Fruit fly (Drosophila melanogaster) whole organism, embryonic: Measurements from ENCODE around the gene CG7766.

Experiments used
- Bteb2 ChIP-seq: fragments of 200-800 bp; sonication (Bioruptor generic); optimal IDR thresholded peaks from 2 replicates; lab custom pipeline; 2016; ENCODE audit warnings: missing biosample characterization, missing genetic modification characterization
- C15 ChIP-seq: fragments of 200-800 bp; sonication (Bioruptor generic); IDR thresholded peaks from 3 replicates; pipeline ENCODE4 v1.3.6; 2022; ENCODE audit warnings: missing biosample characterization, missing genetic modification characterization
- CG10543 ChIP-seq: fragments of 200-800 bp; sonication (Bioruptor generic); optimal IDR thresholded peaks from 3 replicates; lab custom pipeline; 2017; ENCODE audit warnings: missing biosample characterization, mild to moderate bottlenecking, missing genetic modification characterization, moderate library complexity
- CG11247 ChIP-seq: fragments of 200-800 bp; sonication (Bioruptor generic); IDR thresholded peaks from 2 replicates; pipeline ENCODE4 v1.3.6; 2022; ENCODE audit warnings: missing biosample characterization, missing genetic modification characterization
- CG11560 ChIP-seq: fragments of 200-800 bp; sonication (Bioruptor generic); IDR thresholded peaks from 3 replicates; pipeline ENCODE4 v1.3.6; 2022; ENCODE audit warnings: missing biosample characterization, missing genetic modification characterization
- CG1233 ChIP-seq: fragments of 200-800 bp; sonication (Bioruptor generic); optimal IDR thresholded peaks from 4 replicates; lab custom pipeline; 2018; ENCODE audit warnings: missing biosample characterization, mild to moderate bottlenecking, missing genetic modification characterization
- CG14050 ChIP-seq: fragments of 200-800 bp; sonication (Bioruptor generic); IDR thresholded peaks from 3 replicates; pipeline ENCODE4 v1.3.6; 2022; ENCODE audit warnings: missing biosample characterization, missing genetic modification characterization
- CG16779 ChIP-seq: fragments of 200-800 bp; sonication (Bioruptor generic); IDR thresholded peaks from 2 replicates; pipeline ENCODE4 v1.3.6; 2022; ENCODE audit warnings: missing biosample characterization, missing genetic modification characterization
- CG17829 ChIP-seq: fragments of 200-800 bp; optimal IDR thresholded peaks from 2 replicates; lab custom pipeline; 2019; ENCODE audit warnings: missing biosample characterization, mild to moderate bottlenecking, missing genetic modification characterization, moderate library complexity
- CG18011 ChIP-seq: fragments of 200-800 bp; sonication (Bioruptor generic); optimal IDR thresholded peaks from 2 replicates; lab custom pipeline; 2017; ENCODE audit warnings: missing biosample characterization, missing genetic modification characterization, mild to moderate bottlenecking, moderate library complexity, missing genotype
- CG18619 ChIP-seq: fragments of 200-800 bp; sonication (Bioruptor generic); optimal IDR thresholded peaks from 3 replicates; lab custom pipeline; 2017; ENCODE audit warnings: missing biosample characterization, mild to moderate bottlenecking, missing genetic modification characterization
- CG2199 ChIP-seq: fragments of 200-800 bp; sonication (Bioruptor generic); IDR thresholded peaks from 3 replicates; pipeline ENCODE4 v1.3.6; 2022; ENCODE audit warnings: missing biosample characterization, missing genetic modification characterization
- CG30403 ChIP-seq: fragments of 200-800 bp; sonication (Bioruptor generic); optimal IDR thresholded peaks from 3 replicates; lab custom pipeline; 2016; ENCODE audit warnings: missing biosample characterization, missing genetic modification characterization
- CG3065 ChIP-seq: fragments of 200-800 bp; sonication (Bioruptor generic); optimal IDR thresholded peaks from 2 replicates; lab custom pipeline; 2016; ENCODE audit warnings: missing biosample characterization, missing genetic modification characterization
- CG31441 ChIP-seq: fragments of 200-800 bp; sonication (Bioruptor generic); IDR thresholded peaks from 2 replicates; pipeline ENCODE4 v1.3.6; 2022; ENCODE audit warnings: missing biosample characterization, missing genetic modification characterization
- CG3163 ChIP-seq: fragments of 200-800 bp; sonication (Bioruptor generic); optimal IDR thresholded peaks from 3 replicates; lab custom pipeline; 2016; ENCODE audit warnings: missing biosample characterization, missing genetic modification characterization
- CG33557 ChIP-seq: fragments of 200-800 bp; sonication (Bioruptor generic); optimal IDR thresholded peaks from 2 replicates; lab custom pipeline; 2019; ENCODE audit warnings: missing biosample characterization, mild to moderate bottlenecking, missing genetic modification characterization, moderate library complexity
- CG4424 ChIP-seq: fragments of 200-800 bp; sonication (Bioruptor generic); optimal IDR thresholded peaks from 3 replicates; lab custom pipeline; 2016; ENCODE audit warnings: missing biosample characterization, missing genetic modification characterization
- CG5953 ChIP-seq: fragments of 200-800 bp; sonication (Bioruptor generic); IDR thresholded peaks from 2 replicates; pipeline ENCODE4 v1.3.6; 2022; ENCODE audit warnings: missing biosample characterization, missing genetic modification characterization
- CG6272 ChIP-seq: fragments of 200-800 bp; sonication (Bioruptor generic); IDR thresholded peaks from 2 replicates; pipeline ENCODE4 v1.3.6; 2022; ENCODE audit warnings: missing biosample characterization, missing genetic modification characterization
- CG8359 ChIP-seq: fragments of 200-800 bp; sonication (Bioruptor generic); optimal IDR thresholded peaks from 2 replicates; lab custom pipeline; 2017; ENCODE audit warnings: missing biosample characterization, mild to moderate bottlenecking, missing genetic modification characterization, borderline replicate concordance
- CG8478 ChIP-seq: fragments of >200 bp; optimal IDR thresholded peaks from 2 replicates; lab custom pipeline; 2018
- HHEX ChIP-seq: fragments of 200-800 bp; sonication (Bioruptor generic); optimal IDR thresholded peaks from 3 replicates; lab custom pipeline; 2017; ENCODE audit warnings: missing biosample characterization, mild to moderate bottlenecking, missing genetic modification characterization, missing genetic modification reagents
- Hey ChIP-seq: fragments of 200-800 bp; sonication (Bioruptor generic); optimal IDR thresholded peaks from 3 replicates; lab custom pipeline; 2018; ENCODE audit warnings: missing biosample characterization, mild to moderate bottlenecking, missing genetic modification characterization
- Hmx ChIP-seq: fragments of 200-800 bp; sonication (Bioruptor generic); optimal IDR thresholded peaks from 2 replicates; lab custom pipeline; 2016; ENCODE audit warnings: missing biosample characterization, missing genetic modification characterization
- Mad ChIP-seq: fragments of 200-800 bp; sonication (Bioruptor generic); optimal IDR thresholded peaks from 2 replicates; lab custom pipeline; 2016; ENCODE audit warnings: missing biosample characterization, missing genetic modification characterization
- NfI ChIP-seq: fragments of 200-800 bp; sonication (Bioruptor generic); optimal IDR thresholded peaks from 3 replicates; lab custom pipeline; 2018; ENCODE audit warnings: missing biosample characterization, mild to moderate bottlenecking, missing genetic modification characterization, moderate library complexity
- Pdp1 ChIP-seq, 2 experiments: fragments of 200-800 bp; sonication (Bioruptor generic); optimal IDR thresholded peaks; 3 replicates each; lab custom pipeline; 2016; ENCODE audit warnings: missing biosample characterization in 2 of 2, missing genetic modification characterization in 2 of 2, mild to moderate bottlenecking in 1 of 2, moderate library complexity in 1 of 2
- Six4 ChIP-seq: fragments of 200-800 bp; sonication (Bioruptor generic); optimal IDR thresholded peaks from 2 replicates; lab custom pipeline; 2016; ENCODE audit warnings: missing biosample characterization, missing genetic modification characterization
- Spps ChIP-seq: fragments of 200-800 bp; sonication (Bioruptor generic); optimal IDR thresholded peaks from 2 replicates; lab custom pipeline; 2018; ENCODE audit warnings: missing biosample characterization, mild to moderate bottlenecking, missing genetic modification characterization
- Stat92E ChIP-seq, 3 experiments: fragments of >200 bp in 2 of 3; fragments of 200-800 bp in 1 of 3; sonication (Bioruptor generic) in 1 of 3; optimal IDR thresholded peaks; 2 replicates each; lab custom pipeline; 2017 to 2019; ENCODE audit warnings: missing biosample characterization in 3 of 3, missing genetic modification characterization in 3 of 3, mild to moderate bottlenecking in 1 of 3, moderate library complexity in 1 of 3
- Vsx1 ChIP-seq: fragments of 200-800 bp; sonication (Bioruptor generic); optimal IDR thresholded peaks from 2 replicates; lab custom pipeline; 2017; ENCODE audit warnings: missing biosample characterization, mild to moderate bottlenecking, missing genetic modification characterization, missing genetic modification reagents
- aop ChIP-seq: fragments of 200-800 bp; sonication (Bioruptor generic); IDR thresholded peaks from 2 replicates; pipeline ENCODE4 v1.3.6; 2022; ENCODE audit warnings: missing biosample characterization, missing genetic modification characterization
- bab2 ChIP-seq: fragments of 200-800 bp; sonication (Bioruptor generic); optimal IDR thresholded peaks from 2 replicates; lab custom pipeline; 2016; ENCODE audit warnings: missing biosample characterization, missing genetic modification characterization
- en ChIP-seq: fragments of 200-800 bp; sonication (Bioruptor generic); optimal IDR thresholded peaks from 2 replicates; lab custom pipeline; 2016; ENCODE audit warnings: missing biosample characterization, missing genetic modification characterization
- gcm ChIP-seq: fragments of 200-800 bp; sonication (Bioruptor generic); optimal IDR thresholded peaks from 2 replicates; lab custom pipeline; 2019; ENCODE audit warnings: missing biosample characterization, mild to moderate bottlenecking, missing genetic modification characterization, moderate library complexity
- hb ChIP-seq: fragments of 200-800 bp; sonication (Bioruptor generic); IDR thresholded peaks from 3 replicates; pipeline ENCODE4 v1.3.6; 2022; ENCODE audit warnings: missing biosample characterization, missing genetic modification characterization; ENCODE audit not compliant: partially characterized antibody
- hth ChIP-seq: fragments of >200 bp; optimal IDR thresholded peaks from 2 replicates; lab custom pipeline; 2017; ENCODE audit warnings: inconsistent platforms
- inv ChIP-seq: fragments of 200-800 bp; sonication (Bioruptor generic); IDR thresholded peaks from 2 replicates; pipeline ENCODE4 v1.3.6; 2022; ENCODE audit warnings: missing biosample characterization, missing genetic modification characterization; ENCODE audit not compliant: partially characterized antibody
- jigr1 ChIP-seq: fragments of 200-800 bp; sonication (Bioruptor generic); IDR thresholded peaks from 3 replicates; pipeline ENCODE4 v1.3.6; 2022; ENCODE audit warnings: missing biosample characterization, missing genetic modification characterization
- nerfin-1 ChIP-seq: fragments of 200-800 bp; sonication (Bioruptor generic); optimal IDR thresholded peaks from 3 replicates; lab custom pipeline; 2019; ENCODE audit warnings: missing biosample characterization, mild to moderate bottlenecking, missing genetic modification characterization, moderate library complexity
- nerfin-2 ChIP-seq: fragments of 200-800 bp; sonication (Bioruptor generic); IDR thresholded peaks from 2 replicates; pipeline ENCODE4 v1.3.6; 2022; ENCODE audit warnings: missing biosample characterization, missing genetic modification characterization; ENCODE audit not compliant: partially characterized antibody
- oc ChIP-seq: fragments of 200-800 bp; sonication (Bioruptor generic); optimal IDR thresholded peaks from 2 replicates; lab custom pipeline; 2018; ENCODE audit warnings: missing biosample characterization, mild to moderate bottlenecking, missing genetic modification characterization, moderate library complexity
- p53 ChIP-seq: fragments of 200-800 bp; sonication (Bioruptor generic); optimal IDR thresholded peaks from 2 replicates; lab custom pipeline; 2016; ENCODE audit warnings: missing biosample characterization, missing genetic modification characterization
- pb ChIP-seq: fragments of 200-800 bp; sonication (Bioruptor generic); optimal IDR thresholded peaks from 3 replicates; lab custom pipeline; 2016; ENCODE audit warnings: missing biosample characterization, missing genetic modification characterization
- pros ChIP-seq: fragments of 200-800 bp; sonication (Bioruptor generic); optimal IDR thresholded peaks from 3 replicates; lab custom pipeline; 2019; ENCODE audit warnings: missing biosample characterization, mild to moderate bottlenecking, missing genetic modification characterization, moderate library complexity
- row ChIP-seq: fragments of 200-800 bp; sonication (Bioruptor generic); IDR thresholded peaks from 3 replicates; pipeline ENCODE4 v1.3.6; 2022; ENCODE audit warnings: missing biosample characterization, missing genetic modification characterization
- sens-2 ChIP-seq: fragments of 200-800 bp; sonication (Bioruptor generic); IDR thresholded peaks from 2 replicates; pipeline ENCODE4 v1.3.6; 2022; ENCODE audit warnings: missing biosample characterization, missing genetic modification characterization
- zf30C ChIP-seq: fragments of 200-800 bp; sonication (Bioruptor generic); optimal IDR thresholded peaks from 3 replicates; lab custom pipeline; 2018; ENCODE audit warnings: missing biosample characterization, mild to moderate bottlenecking, missing genetic modification characterization
- zfh1 ChIP-seq: fragments of 200-800 bp; sonication (Bioruptor generic); IDR thresholded peaks from 3 replicates; pipeline ENCODE4 v1.3.6; 2022; ENCODE audit warnings: missing biosample characterization, missing genetic modification characterization

The CG7766 gene

DNA sequence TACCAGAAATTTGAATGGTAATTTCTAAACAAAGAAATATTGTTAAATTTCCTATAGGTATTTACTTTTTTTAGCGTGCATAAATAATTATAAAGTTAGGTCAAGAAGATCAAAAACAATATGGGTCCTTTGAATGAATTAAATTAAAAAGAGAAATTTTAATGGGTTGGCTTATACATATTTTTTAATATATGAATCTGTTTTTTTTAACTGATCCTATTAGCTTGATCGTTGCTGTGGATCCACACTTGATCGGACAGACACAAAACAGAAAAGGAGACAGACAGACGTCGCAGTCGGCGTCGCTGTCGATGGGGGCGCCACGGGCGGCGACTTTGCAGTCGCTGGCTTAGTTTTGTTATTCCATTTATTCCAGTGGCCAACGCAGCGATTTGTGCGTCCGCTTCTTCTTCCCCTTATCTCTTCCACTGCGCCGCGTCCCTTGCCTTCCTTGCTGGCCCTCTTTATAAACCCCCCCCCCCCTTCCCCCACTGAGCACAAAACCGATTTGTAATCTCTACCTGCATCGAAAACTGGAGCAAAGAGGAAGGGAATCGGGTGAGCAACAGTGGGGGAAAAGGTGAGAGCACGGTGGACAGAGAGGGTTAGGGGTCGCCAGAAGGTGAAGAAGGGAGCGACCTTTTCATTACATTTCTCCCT lies 55.7 kb downstream of the CG7766 start (continued):
- TF ChIP-seq C15 (GFP tag; lab: Robert Waterston, UW): no peak
- TF ChIP-seq pb (GFP tag; lab: Kevin White, UChicago): no peak
- TF ChIP-seq pros (GFP tag; lab: Kevin White, UChicago): peak; percentile 98
- TF ChIP-seq hb (GFP tag; lab: Robert Waterston, UW): no peak
- no peak for TF ChIP-seq CG10543 (GFP tag; lab: Kevin White, UChicago)
- peak in 1 of 3 experiments; percentile 78 for TF ChIP-seq Stat92E (GFP tag; optimal IDR thresholded peaks at IDR 0.05; lab: Kevin White, UChicago)
- TF ChIP-seq Mad (GFP tag; lab: Kevin White, UChicago): peak; percentile 20
- TF ChIP-seq Spps: peak; percentile 65
- TF ChIP-seq CG17829 (tag; lab: Kevin White, UChicago): peak; percentile 90
- no peak for TF ChIP-seq hth (lab: Kevin White, UChicago)
- TF ChIP-seq p53 (GFP tag; lab: Kevin White, UChicago): no peak
- TF ChIP-seq bab2 (GFP tag; lab: Kevin White, UChicago): peak; percentile 1
- no peak for TF ChIP-seq HHEX (GFP tag; lab: Kevin White, UChicago)
- peak; percentile 82 for TF ChIP-seq CG31441
- no peak for TF ChIP-seq CG11560 (tag; lab: Robert Waterston, UW)
- TF ChIP-seq CG33557 (GFP tag; lab: Kevin White, UChicago): peak; percentile 88
- no peak for TF ChIP-seq zf30C
- TF ChIP-seq jigr1 (GFP tag; lab: Robert Waterston, UW): no peak
- no peak; the same call in 2 of the 3 replicates for TF ChIP-seq zfh1 (GFP tag; lab: Robert Waterston, UW)
- TF ChIP-seq CG18011 (GFP tag; lab: Kevin White, UChicago): no peak
- no peak for TF ChIP-seq aop (GFP tag; lab: Robert Waterston, UW)
- TF ChIP-seq CG3163 (GFP tag; lab: Kevin White, UChicago): no peak
- no peak for TF ChIP-seq nerfin-2
- peak; percentile 11 for TF ChIP-seq Bteb2 (GFP tag; lab: Kevin White, UChicago)
- peak; percentile 67 for TF ChIP-seq CG4424 (GFP tag; lab: Kevin White, UChicago)
- peak; percentile 78 for TF ChIP-seq row (GFP tag; lab: Robert Waterston, UW)
- TF ChIP-seq CG18619 (GFP tag; lab: Kevin White, UChicago): peak; percentile 31
- TF ChIP-seq gcm (GFP tag; lab: Kevin White, UChicago): peak; percentile 86
- TF ChIP-seq CG2199: no peak
- peak; percentile 25; the same call in 1 of the 3 replicates for TF ChIP-seq CG14050 (GFP tag; lab: Robert Waterston, UW)
- peak; percentile 50 for TF ChIP-seq Vsx1 (GFP tag; lab: Kevin White, UChicago)
- no peak for TF ChIP-seq Hey
- peak; percentile 10 for TF ChIP-seq NfI (GFP tag; lab: Kevin White, UChicago)
- peak; percentile 17 for TF ChIP-seq CG3065 (GFP tag; lab: Kevin White, UChicago)
- no peak for TF ChIP-seq inv
- no peak for TF ChIP-seq CG8478 (lab: Kevin White, UChicago)
- TF ChIP-seq sens-2 (GFP tag; lab: Robert Waterston, UW): 0 out of 2 replicates have a peak, but pooled peaks have one; percentile 35
- no peak for TF ChIP-seq CG8359
- no peak for TF ChIP-seq CG6272 (GFP tag; lab: Robert Waterston, UW)
- TF ChIP-seq CG11247 (GFP tag; lab: Robert Waterston, UW): no peak
- TF ChIP-seq oc (tag; lab: Kevin White, UChicago): peak; percentile 56
- TF ChIP-seq Pdp1 (GFP tag; optimal IDR thresholded peaks at IDR 0.05; lab: Kevin White, UChicago): peak in 1 of 2 experiments; percentile 28
- TF ChIP-seq Six4 (GFP tag; lab: Kevin White, UChicago): peak; percentile 34
- TF ChIP-seq Hmx (GFP tag; lab: Kevin White, UChicago): peak; percentile 3
- TF ChIP-seq CG1233 (GFP tag; lab: Kevin White, UChicago): peak; percentile 55
- peak; percentile 50; the same call in 1 of the 2 replicates for TF ChIP-seq CG5953 (GFP tag; lab: Robert Waterston, UW)
- no peak for TF ChIP-seq en
- no peak for TF ChIP-seq CG16779
- TF ChIP-seq CG30403 (GFP tag; lab: Kevin White, UChicago): peak; percentile 75
- peak; percentile 72 for TF ChIP-seq nerfin-1 (tag; lab: Kevin White, UChicago)
